Fruit fly (Drosophila melanogaster) whole organism, prepupa: ENCODE measurements around the gene Mondo.

ENCODE experiments used
- Blimp-1 ChIP-seq: fragments of 200-800 bp; sonication (Bioruptor generic); optimal IDR thresholded peaks from 3 replicates; lab custom pipeline; 2017; ENCODE audit warnings: missing biosample characterization, missing genetic modification characterization, mild to moderate bottlenecking, moderate library complexity, missing genetic modification reagents
- CG11294 ChIP-seq: fragments of 200-800 bp; sonication (Bioruptor generic); IDR thresholded peaks from 2 replicates; pipeline ENCODE4 v1.3.6; 2022; ENCODE audit warnings: missing biosample characterization, missing genetic modification characterization
- Eip75B ChIP-seq: fragments of 200-800 bp; sonication (Bioruptor generic); optimal IDR thresholded peaks from 3 replicates; lab custom pipeline; 2016; ENCODE audit warnings: missing biosample characterization, missing genetic modification characterization
- dac ChIP-seq: fragments of 200-800 bp; sonication (Bioruptor generic); optimal IDR thresholded peaks from 2 replicates; lab custom pipeline; 2017; ENCODE audit warnings: missing biosample characterization, mild to moderate bottlenecking, missing genetic modification characterization
- net ChIP-seq: fragments of 200-800 bp; sonication (Bioruptor generic); optimal IDR thresholded peaks from 3 replicates; lab custom pipeline; 2016; ENCODE audit warnings: missing biosample characterization, missing genetic modification characterization
- spab ChIP-seq: fragments of 200-800 bp; sonication (Bioruptor generic); optimal IDR thresholded peaks from 2 replicates; lab custom pipeline; 2017; ENCODE audit warnings: missing biosample characterization, mild to moderate bottlenecking, missing genetic modification characterization, missing genetic modification reagents
- svp ChIP-seq: fragments of 200-800 bp; sonication (Bioruptor generic); peaks from one replicate; lab custom pipeline; 2016; ENCODE audit warnings: missing biosample characterization, missing genetic modification characterization

DNA sequence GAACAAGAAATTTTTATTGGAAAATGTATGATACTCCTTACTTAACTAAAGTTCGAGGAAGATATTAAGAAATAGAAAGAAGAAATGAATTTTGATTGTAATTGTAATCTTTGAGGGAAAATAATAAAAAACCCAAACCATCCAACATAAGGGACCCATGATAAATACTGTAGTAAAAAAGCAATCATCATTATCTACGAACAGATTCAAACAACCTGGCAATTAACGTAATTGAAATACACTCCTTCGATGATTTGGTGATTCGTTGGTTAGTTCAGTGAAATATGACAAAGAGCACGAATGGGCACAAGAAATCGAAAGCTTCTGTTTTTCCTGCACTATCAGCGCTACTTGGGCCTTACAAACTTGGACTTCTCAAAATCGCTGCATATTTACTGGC, 19.4 kb downstream of the Mondo start, which contains the start of gene Gr39a:
- no peak for TF ChIP-seq Eip75B
- TF ChIP-seq CG11294 (GFP tag; lab: Robert Waterston, UW) = no peak
- TF ChIP-seq spab (GFP tag; lab: Kevin White, UChicago) = no peak
- no peak for TF ChIP-seq dac (GFP tag; lab: Kevin White, UChicago)
- no peak for TF ChIP-seq svp (GFP tag; lab: Kevin White, UChicago)
- TF ChIP-seq Blimp-1 (GFP tag; lab: Kevin White, UChicago) = no peak
- no peak for TF ChIP-seq net (GFP tag; lab: Kevin White, UChicago)
